Fruit fly (Drosophila melanogaster): ENCODE data around the gene CG4259.

CG4259 gene

DNA sequence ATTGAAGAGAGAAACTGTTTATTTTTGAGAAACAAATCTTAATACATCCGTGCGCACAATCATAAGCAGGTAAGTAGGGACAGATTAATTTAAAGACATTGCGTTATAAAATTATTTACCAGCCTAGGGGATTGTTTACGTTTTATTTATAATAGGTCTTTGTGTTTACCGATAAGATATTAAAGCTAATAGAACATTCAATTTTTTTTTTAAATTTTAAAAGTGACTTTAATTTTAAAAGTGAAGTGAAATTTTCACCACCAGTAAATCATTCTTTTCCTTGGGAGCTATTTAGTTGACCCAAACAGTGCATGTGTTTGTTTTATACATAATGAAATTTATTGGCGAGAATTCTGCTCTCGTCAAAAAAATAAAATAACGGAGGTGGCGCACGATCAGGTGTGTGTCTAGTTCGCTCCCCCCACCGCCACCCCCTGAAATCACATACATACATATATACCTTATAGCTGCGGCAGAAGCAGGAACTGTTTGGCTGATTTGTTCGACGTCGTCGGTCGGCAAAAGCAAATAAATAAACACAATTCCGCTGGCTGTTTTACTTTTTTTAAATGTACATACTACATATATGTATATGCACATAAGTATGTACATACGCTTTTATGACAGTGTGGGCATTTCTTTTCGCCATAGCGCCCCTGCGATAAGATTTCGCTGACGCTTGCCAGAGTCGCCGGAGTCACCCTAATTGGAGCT is 47.0 kb upstream of the CG4259 start (continued):
- no peak for TF ChIP-seq maf-S (GFP tag; optimal IDR thresholded peaks at IDR 0.05)
- peak; percentile 21 for TF ChIP-seq Nf-YB (GFP tag; optimal IDR thresholded peaks at IDR 0.05)
- TF ChIP-seq CG14014 (GFP tag; IDR thresholded peaks at IDR 0.05), result no peak
- no peak for TF ChIP-seq CG18011 (GFP tag; optimal IDR thresholded peaks at IDR 0.05)
- TF ChIP-seq Rx (GFP tag; IDR thresholded peaks at IDR 0.05), result no peak
- no peak for TF ChIP-seq fd102C (GFP tag; optimal IDR thresholded peaks at IDR 0.05)
- TF ChIP-seq Opbp (GFP tag; IDR thresholded peaks at IDR 0.05; ENCODE audit: partially characterized antibody), result no peak
- TF ChIP-seq CG3065 (GFP tag; optimal IDR thresholded peaks at IDR 0.05), result no peak
- no peak for TF ChIP-seq Poxn (GFP tag; IDR thresholded peaks at IDR 0.05)
- TF ChIP-seq CG4282 (GFP tag; optimal IDR thresholded peaks at IDR 0.05), result no peak
- TF ChIP-seq sens-2 (GFP tag; IDR thresholded peaks at IDR 0.05), result no peak
- TF ChIP-seq CG2889 (GFP tag; IDR thresholded peaks at IDR 0.05), result no peak
- no peak for TF ChIP-seq fru (optimal IDR thresholded peaks at IDR 0.05)
- peak; percentile 26 for TF ChIP-seq CG10147 (GFP tag; optimal IDR thresholded peaks at IDR 0.05)
- TF ChIP-seq CG18764 (GFP tag; optimal IDR thresholded peaks at IDR 0.05), result no peak
- no peak for TF ChIP-seq GATAe (GFP tag; conservative IDR thresholded peaks at IDR 0.05)
- no peak for TF ChIP-seq CG9876 (GFP tag; optimal IDR thresholded peaks at IDR 0.05)
- no peak for TF ChIP-seq CG11398 (GFP tag; optimal IDR thresholded peaks at IDR 0.05)
- TF ChIP-seq jumu (GFP tag; optimal IDR thresholded peaks at IDR 0.05), result no peak
- peak; percentile 23 for TF ChIP-seq CG17359 (tag; optimal IDR thresholded peaks at IDR 0.05)
- TF ChIP-seq kni (GFP tag; optimal IDR thresholded peaks at IDR 0.05), result no peak
- TF ChIP-seq CG16863 (GFP tag; optimal IDR thresholded peaks at IDR 0.05), result no peak
- no peak for TF ChIP-seq caup (GFP tag; optimal IDR thresholded peaks at IDR 0.05; ENCODE audit: severe bottlenecking)
- TF ChIP-seq NC2β (GFP tag; optimal IDR thresholded peaks at IDR 0.05), result no peak
- peak; percentile 45 for TF ChIP-seq CG12155 (GFP tag; optimal IDR thresholded peaks at IDR 0.05)
- TF ChIP-seq CG4854 (GFP tag; optimal IDR thresholded peaks at IDR 0.05), result no peak
- no peak for TF ChIP-seq D19A (tag; optimal IDR thresholded peaks at IDR 0.05)
- TF ChIP-seq CG7928 (GFP tag; optimal IDR thresholded peaks at IDR 0.05), result no peak
- peak; percentile 32; the same call in 1 of the 2 replicates for TF ChIP-seq CG10366 (GFP tag; IDR thresholded peaks at IDR 0.05)
- TF ChIP-seq CG10267 (tag; optimal IDR thresholded peaks at IDR 0.05), result peak; percentile 17
- TF ChIP-seq CG9609 (GFP tag; optimal IDR thresholded peaks at IDR 0.05), result no peak
- peak; percentile 71 for TF ChIP-seq Fer1 (GFP tag; optimal IDR thresholded peaks at IDR 0.05)
- TF ChIP-seq MTF-1 (GFP tag; optimal IDR thresholded peaks at IDR 0.05; ENCODE audit: borderline replicate concordance), result no peak
- TF ChIP-seq CG32772 (GFP tag; IDR thresholded peaks at IDR 0.05), result no peak
- TF ChIP-seq pho (GFP tag; optimal IDR thresholded peaks at IDR 0.05), result peak; percentile 44
- TF ChIP-seq CG3281 (GFP tag; optimal IDR thresholded peaks at IDR 0.05), result peak; percentile 80
- no peak for TF ChIP-seq sisA (GFP tag; IDR thresholded peaks at IDR 0.05)
- TF ChIP-seq BtbVII (GFP tag; optimal IDR thresholded peaks at IDR 0.05), result no peak
- TF ChIP-seq luna (GFP tag; optimal IDR thresholded peaks at IDR 0.05), result no peak
- no peak for TF ChIP-seq inv (GFP tag; IDR thresholded peaks at IDR 0.05; ENCODE audit: partially characterized antibody)
- peak; percentile 54 for TF ChIP-seq phol (tag; optimal IDR thresholded peaks at IDR 0.05)
- no peak for TF ChIP-seq CG8290 (GFP tag; optimal IDR thresholded peaks at IDR 0.05)
- peak in 1 of 2 experiments; percentile 18 for TF ChIP-seq CG8290 (tag; optimal IDR thresholded peaks at IDR 0.05)
- TF ChIP-seq Rfx (GFP tag; IDR thresholded peaks at IDR 0.05), result no peak; the same call in none of the 2 replicates
- TF ChIP-seq gce (GFP tag; IDR thresholded peaks at IDR 0.05), result no peak
- TF ChIP-seq az2 (GFP tag; optimal IDR thresholded peaks at IDR 0.05), result no peak
- TF ChIP-seq Fer3 (tag; optimal IDR thresholded peaks at IDR 0.05), result peak; percentile 68
- TF ChIP-seq CG30431 (GFP tag; optimal IDR thresholded peaks at IDR 0.05), result no peak
- peak; percentile 18 for TF ChIP-seq CG15696 (tag; optimal IDR thresholded peaks at IDR 0.05)
- TF ChIP-seq Optix (GFP tag; IDR thresholded peaks at IDR 0.05), result no peak
- no peak for TF ChIP-seq NK7.1 (GFP tag; optimal IDR thresholded peaks at IDR 0.05)
